Worm (Caenorhabditis elegans) whole organism, early embryonic: Measurements from ENCODE around the gene F12A10.9.

Experiments used
- B0310.2 ChIP-seq: sonication (generic microtip); optimal IDR thresholded peaks from 2 replicates; lab custom pipeline; 2016; ENCODE audit warnings: mild to moderate bottlenecking, missing genetic modification characterization, missing compliant biosample characterization
- ama-1 ChIP-seq: fragments of 150-350 bp; optimal IDR thresholded peaks from 2 replicates; lab custom pipeline; 2014
- ceh-13 ChIP-seq: fragments of 200-800 bp; sonication (Bioruptor generic); optimal IDR thresholded peaks from 2 replicates; lab custom pipeline; 2018; ENCODE audit warnings: mild to moderate bottlenecking, missing genetic modification characterization, missing compliant biosample characterization
- ceh-36 ChIP-seq: sonication (generic microtip); optimal IDR thresholded peaks from 2 replicates; lab custom pipeline; 2016; ENCODE audit warnings: missing genetic modification characterization, inconsistent platforms, missing compliant biosample characterization
- hmg-4 ChIP-seq: fragments of 200-800 bp; sonication (Bioruptor generic); optimal IDR thresholded peaks from 2 replicates; lab custom pipeline; 2018; ENCODE audit warnings: mild to moderate bottlenecking, missing genetic modification characterization, missing compliant biosample characterization

- no peak for TF ChIP-seq ama-1 (lab: Kevin White, UChicago)
- TF ChIP-seq ceh-36 (tag; lab: Kevin White, UChicago) = no peak
- no peak for TF ChIP-seq ceh-13 (GFP tag; lab: Kevin White, UChicago)
- TF ChIP-seq hmg-4 = no peak
- TF ChIP-seq B0310.2 (tag; lab: Kevin White, UChicago) = no peak
Measured at ce11 chrII:5500986-5501657, 2.6 kb downstream of the F12A10.9 start, which contains the start of gene F12A10.8.
